Worm (Caenorhabditis elegans): ENCODE measurements around the gene gba-3.
A peak's percentile ranks its signal among the peaks of the same experiment; 100 is the strongest.

The gba-3 gene

DNA sequence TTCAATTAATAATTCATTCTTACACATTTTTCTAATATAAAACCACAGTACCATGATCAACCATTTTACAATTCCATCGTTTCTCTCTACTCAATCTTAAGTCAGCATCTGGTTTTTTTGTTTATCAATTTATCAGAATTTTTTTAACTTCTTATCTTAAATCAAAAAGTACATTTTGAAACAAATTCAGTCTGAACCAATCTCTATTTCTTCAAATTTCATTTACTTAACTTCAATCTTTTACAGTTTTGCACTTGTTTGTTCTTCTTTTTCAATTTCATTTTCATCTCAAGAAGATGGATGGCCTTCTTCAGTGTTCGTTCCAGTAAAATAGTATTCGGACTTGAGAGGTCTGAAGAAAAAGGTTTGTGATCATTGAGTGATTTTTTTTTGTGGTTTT lies at the start of gene gba-3:
Gene gba-3 (plus strand): TSS at position 301 of the 400 bp plus-strand sequence.
- TF ChIP-seq hmg-1.1 (GFP tag; IDR thresholded peaks at IDR 0.05): no peak
- TF ChIP-seq lin-38 (GFP tag; IDR thresholded peaks at IDR 0.05): no peak
- no peak for TF ChIP-seq duxl-1 (tag; optimal IDR thresholded peaks at IDR 0.05; ENCODE audit: poor library complexity)
- no peak for TF ChIP-seq nhr-48 (tag; optimal IDR thresholded peaks at IDR 0.05)
- no peak for TF ChIP-seq snpc-4 (tag; optimal IDR thresholded peaks at IDR 0.05)
- no peak for TF ChIP-seq mdl-1 (tag; optimal IDR thresholded peaks at IDR 0.05)
- TF ChIP-seq jun-1 (tag; optimal IDR thresholded peaks at IDR 0.05): no peak
- TF ChIP-seq pqm-1 (tag; optimal IDR thresholded peaks at IDR 0.05): no peak

ce11 chrIV:17426970-17427369 lies 46.2 kb upstream of the gba-3 start:
- TF ChIP-seq madf-9 (GFP tag; conservative IDR thresholded peaks at IDR 0.05): no peak
- TF ChIP-seq snpc-4 (tag; optimal IDR thresholded peaks at IDR 0.05): no peak
- TF ChIP-seq unc-62 (GFP tag; optimal IDR thresholded peaks at IDR 0.05 in 1 of 2): peak in 1 of 2 experiments; percentile 97
- no peak for TF ChIP-seq unc-62 (tag; optimal IDR thresholded peaks at IDR 0.05)
- peak; percentile 20 for TF ChIP-seq rbr-2 (tag; optimal IDR thresholded peaks at IDR 0.05)

DNA sequence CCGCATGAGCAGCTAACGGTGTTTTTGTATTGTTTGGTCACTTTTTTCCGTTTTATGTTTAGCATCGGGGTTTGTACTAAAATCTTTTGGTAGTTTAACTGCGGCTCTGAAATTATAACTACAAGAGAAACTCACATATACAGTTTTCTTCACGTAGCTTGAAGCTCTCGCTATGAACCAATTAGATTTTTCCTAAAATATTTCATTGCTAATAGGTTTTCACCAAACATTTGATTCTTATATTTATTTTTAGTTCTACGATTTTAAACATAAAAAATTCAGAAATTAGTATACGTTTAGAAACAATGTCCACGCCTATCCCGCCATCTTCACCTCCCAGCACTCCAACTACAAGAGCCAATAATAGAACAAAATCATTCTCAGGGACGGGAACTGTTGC lies 45.7 kb upstream of the gba-3 start, which contains the start of gene C06A12.3:
Gene C06A12.3 (plus strand): TSS at position 301 of the 400 bp plus-strand sequence.
- TF ChIP-seq nhr-76 (tag; optimal IDR thresholded peaks at IDR 0.05) (no peak), egl-27 (tag; optimal IDR thresholded peaks at IDR 0.05) (no peak), ama-1 (optimal IDR thresholded peaks at IDR 0.05) (no peak)

DNA sequence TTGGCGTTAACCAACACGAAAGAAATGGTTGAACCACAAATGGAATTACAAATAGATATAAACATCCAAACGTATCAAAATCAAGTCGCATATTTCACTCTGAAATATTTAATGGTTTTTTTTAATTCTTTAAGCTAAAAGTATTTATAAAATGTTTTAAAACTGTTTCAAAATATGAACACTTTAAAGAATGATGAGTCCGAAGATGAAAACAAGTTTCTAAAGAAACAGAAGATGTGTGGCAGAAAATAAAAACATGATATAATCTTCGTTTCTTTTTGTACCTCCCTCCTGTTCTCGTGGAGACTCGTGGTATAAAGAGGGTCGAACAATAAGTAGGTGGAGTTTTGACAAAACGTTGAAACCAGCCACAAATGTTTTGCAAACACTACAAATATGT lies 41.8 kb upstream of the gba-3 start, which contains the start of gene lact-6:
Gene lact-6 (minus strand): TSS at position 101 of the 400 bp plus-strand sequence.
- TF ChIP-seq nhr-237 (tag; optimal IDR thresholded peaks at IDR 0.05) (no peak), Y75B8A.6 (GFP tag; IDR thresholded peaks at IDR 0.05) (no peak), ctbp-1 (GFP tag; IDR thresholded peaks at IDR 0.05) (no peak), madf-9 (GFP tag; conservative IDR thresholded peaks at IDR 0.05) (no peak), nhr-6 (tag; optimal IDR thresholded peaks at IDR 0.05) (no peak), dmd-9 (GFP tag; IDR thresholded peaks at IDR 0.05) (no peak), nhr-76 (tag; optimal IDR thresholded peaks at IDR 0.05) (no peak), Y105C5A.15 (GFP tag; IDR thresholded peaks at IDR 0.05) (no peak), lin-39 (tag; optimal IDR thresholded peaks at IDR 0.05) (no peak), nhr-41 (GFP tag; IDR thresholded peaks at IDR 0.05) (no peak), nhr-111 (GFP tag; optimal IDR thresholded peaks at IDR 0.05) (no peak), nhr-25 (tag; optimal IDR thresholded peaks at IDR 0.05; ENCODE audit: borderline replicate concordance, insufficient read depth) (no peak), daf-16 (GFP tag; optimal IDR thresholded peaks at IDR 0.05) (no peak), daf-16 (tag; optimal IDR thresholded peaks at IDR 0.05) (no peak)

DNA sequence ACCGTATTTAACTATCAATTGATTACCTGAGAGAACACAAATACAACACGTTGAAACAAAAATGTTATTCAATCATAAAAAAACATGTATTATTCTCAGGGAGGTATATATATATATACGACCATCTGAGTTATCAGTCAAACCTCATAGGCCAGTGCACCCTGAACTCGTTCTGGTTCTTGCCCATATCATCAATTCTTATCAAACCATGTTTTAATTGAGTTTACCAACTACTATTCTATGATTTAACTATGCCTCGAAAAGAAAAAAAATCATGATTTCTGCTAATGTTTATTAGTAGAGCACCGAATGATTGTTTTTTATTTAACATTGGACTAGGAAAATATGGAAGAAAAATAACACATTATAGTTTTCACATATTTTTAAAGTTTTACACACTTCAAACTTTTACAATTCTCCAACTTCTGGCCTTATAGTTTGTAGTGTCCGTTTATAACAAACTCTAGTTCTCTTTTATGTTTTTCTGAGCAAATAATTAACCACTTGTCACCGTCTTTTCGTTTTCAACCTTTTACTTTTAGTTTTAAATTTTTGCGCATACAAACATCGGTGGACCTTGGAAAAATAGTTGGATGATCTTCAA lies 40.8 kb upstream of the gba-3 start:
- peak; percentile 39 for TF ChIP-seq dve-1 (tag; optimal IDR thresholded peaks at IDR 0.05; ENCODE audit: insufficient read depth)
- TF ChIP-seq daf-16 (GFP tag; optimal IDR thresholded peaks at IDR 0.05): no peak
- peak; percentile 53 for TF ChIP-seq daf-16 (tag; optimal IDR thresholded peaks at IDR 0.05)
- TF ChIP-seq lin-13 (GFP tag; optimal IDR thresholded peaks at IDR 0.05): no peak
- TF ChIP-seq nhr-28 (tag; optimal IDR thresholded peaks at IDR 0.05): peak; percentile 72
- peak; percentile 73 for TF ChIP-seq pqm-1 (tag; optimal IDR thresholded peaks at IDR 0.05)
- peak in 1 of 2 experiments; percentile 93 for TF ChIP-seq unc-62 (GFP tag; optimal IDR thresholded peaks at IDR 0.05 in 1 of 2)
- no peak for TF ChIP-seq unc-62 (tag; optimal IDR thresholded peaks at IDR 0.05)

ce11 chrIV:17435228-17435627 lies 37.9 kb upstream of the gba-3 start:
- peak in 1 of 2 experiments; percentile 54 for TF ChIP-seq unc-62 (GFP tag; optimal IDR thresholded peaks at IDR 0.05 in 1 of 2)
- no peak for TF ChIP-seq unc-62 (tag; optimal IDR thresholded peaks at IDR 0.05)
- no peak for TF ChIP-seq daf-12 (tag; optimal IDR thresholded peaks at IDR 0.05)

Measured in whole organism, L4 larva.